Fruit fly (Drosophila melanogaster) whole organism, embryonic: Measurements from ENCODE around the gene Srp9.

Experiments used
- B-H1 ChIP-seq: fragments of 200-800 bp; sonication (Bioruptor generic); IDR thresholded peaks from 3 replicates; pipeline ENCODE4 v1.3.6; 2022; ENCODE audit warnings: missing biosample characterization, missing genetic modification characterization
- CG1024 ChIP-seq: fragments of 200-800 bp; sonication (Bioruptor generic); IDR thresholded peaks from 2 replicates; pipeline ENCODE4 v1.3.6; 2022; ENCODE audit warnings: missing biosample characterization, missing genetic modification characterization
- CG10543 ChIP-seq: fragments of 200-800 bp; sonication (Bioruptor generic); optimal IDR thresholded peaks from 3 replicates; lab custom pipeline; 2017; ENCODE audit warnings: missing biosample characterization, mild to moderate bottlenecking, missing genetic modification characterization, moderate library complexity
- CG10565 ChIP-seq: fragments of 200-800 bp; sonication (Bioruptor generic); optimal IDR thresholded peaks from 3 replicates; lab custom pipeline; 2016; ENCODE audit warnings: missing biosample characterization, mild to moderate bottlenecking, missing genetic modification characterization
- CG11093 ChIP-seq: fragments of 200-800 bp; sonication (Bioruptor generic); IDR thresholded peaks from 3 replicates; pipeline ENCODE4 v1.3.6; 2022; ENCODE audit warnings: missing biosample characterization, missing genetic modification characterization
- CG12236 ChIP-seq: fragments of 200-800 bp; sonication (Bioruptor generic); optimal IDR thresholded peaks from 2 replicates; lab custom pipeline; 2016; ENCODE audit warnings: missing biosample characterization, missing genetic modification characterization
- CG13624 ChIP-seq: fragments of 200-800 bp; sonication (Bioruptor generic); optimal IDR thresholded peaks from 2 replicates; lab custom pipeline; 2016; ENCODE audit warnings: missing biosample characterization, missing genetic modification characterization
- CG13775 ChIP-seq: fragments of 200-800 bp; sonication (Bioruptor generic); optimal IDR thresholded peaks from 3 replicates; lab custom pipeline; 2017; ENCODE audit warnings: missing biosample characterization, mild to moderate bottlenecking, missing genetic modification characterization
- CG13894 ChIP-seq: fragments of 200-800 bp; sonication (Bioruptor generic); optimal IDR thresholded peaks from 3 replicates; lab custom pipeline; 2018; ENCODE audit warnings: missing biosample characterization, mild to moderate bottlenecking, missing genetic modification characterization, moderate library complexity
- CG14710 ChIP-seq: fragments of 200-800 bp; sonication (Bioruptor generic); optimal IDR thresholded peaks from 3 replicates; lab custom pipeline; 2019; ENCODE audit warnings: missing biosample characterization, mild to moderate bottlenecking, missing genetic modification characterization, moderate library complexity
- CG17568 ChIP-seq: fragments of 200-800 bp; sonication (Bioruptor generic); optimal IDR thresholded peaks from 2 replicates; lab custom pipeline; 2018; ENCODE audit warnings: missing biosample characterization, mild to moderate bottlenecking, missing genetic modification characterization, moderate library complexity
- CG1792 ChIP-seq: fragments of 200-800 bp; sonication (Bioruptor generic); optimal IDR thresholded peaks from 2 replicates; lab custom pipeline; 2016; ENCODE audit warnings: missing biosample characterization, missing genetic modification characterization
- CG2116 ChIP-seq: fragments of 200-800 bp; sonication (Bioruptor generic); optimal IDR thresholded peaks from 3 replicates; lab custom pipeline; 2018; ENCODE audit warnings: missing biosample characterization, mild to moderate bottlenecking, missing genetic modification characterization
- CG2202 ChIP-seq: fragments of 200-800 bp; sonication (Bioruptor generic); optimal IDR thresholded peaks from 2 replicates; lab custom pipeline; 2018; ENCODE audit warnings: missing biosample characterization, mild to moderate bottlenecking, missing genetic modification characterization
- CG6175 ChIP-seq: fragments of 200-800 bp; sonication (Bioruptor generic); IDR thresholded peaks from 3 replicates; pipeline ENCODE4 v1.3.6; 2022; ENCODE audit warnings: missing biosample characterization, missing genetic modification characterization
- CG7271 ChIP-seq: fragments of 200-800 bp; sonication (Bioruptor generic); optimal IDR thresholded peaks from 2 replicates; lab custom pipeline; 2018; ENCODE audit warnings: missing biosample characterization, mild to moderate bottlenecking, missing genetic modification characterization, moderate library complexity
- CG7987 ChIP-seq: fragments of 200-800 bp; sonication (Bioruptor generic); optimal IDR thresholded peaks from 2 replicates; lab custom pipeline; 2018; ENCODE audit warnings: missing biosample characterization, mild to moderate bottlenecking, missing genetic modification characterization, moderate library complexity
- CG8089 ChIP-seq: fragments of 200-800 bp; sonication (Bioruptor generic); optimal IDR thresholded peaks from 3 replicates; lab custom pipeline; 2016; ENCODE audit warnings: missing biosample characterization, missing genetic modification characterization
- CG8478 ChIP-seq: fragments of >200 bp; optimal IDR thresholded peaks from 2 replicates; lab custom pipeline; 2018
- Dad ChIP-seq: fragments of 200-800 bp; sonication (Bioruptor generic); optimal IDR thresholded peaks from 3 replicates; lab custom pipeline; 2016; ENCODE audit warnings: missing biosample characterization, missing genetic modification characterization
- Drgx ChIP-seq: fragments of 200-800 bp; sonication (Bioruptor generic); IDR thresholded peaks from 2 replicates; pipeline ENCODE4 v1.3.6; 2022; ENCODE audit warnings: missing biosample characterization, missing genetic modification characterization
- NC2α ChIP-seq: fragments of 200-800 bp; sonication (Bioruptor generic); optimal IDR thresholded peaks from 2 replicates; lab custom pipeline; 2016; ENCODE audit warnings: missing biosample characterization, missing genetic modification characterization
- Neu2 ChIP-seq: fragments of 200-800 bp; sonication (Bioruptor generic); optimal IDR thresholded peaks from 3 replicates; lab custom pipeline; 2016; ENCODE audit warnings: missing biosample characterization, missing genetic modification characterization, borderline replicate concordance
- Oli ChIP-seq: fragments of 200-800 bp; sonication (Bioruptor generic); optimal IDR thresholded peaks from 2 replicates; lab custom pipeline; 2018; ENCODE audit warnings: missing biosample characterization, mild to moderate bottlenecking, missing genetic modification characterization, moderate library complexity
- Optix ChIP-seq: fragments of 200-800 bp; sonication (Bioruptor generic); IDR thresholded peaks from 3 replicates; pipeline ENCODE4 v1.3.6; 2022; ENCODE audit warnings: missing biosample characterization, missing genetic modification characterization
- Ptx1 ChIP-seq: fragments of 200-800 bp; sonication (Bioruptor generic); IDR thresholded peaks from 2 replicates; pipeline ENCODE4 v1.3.6; 2022; ENCODE audit warnings: missing biosample characterization, missing genetic modification characterization
- Sry-δ ChIP-seq: fragments of 200-800 bp; sonication (Bioruptor generic); optimal IDR thresholded peaks from 2 replicates; lab custom pipeline; 2016; ENCODE audit warnings: missing biosample characterization, missing genetic modification characterization
- Tbp ChIP-seq: fragments of >200 bp; optimal IDR thresholded peaks from 2 replicates; lab custom pipeline; 2018; ENCODE audit warnings: missing biosample characterization, missing genetic modification characterization
- Vsx1 ChIP-seq: fragments of 200-800 bp; sonication (Bioruptor generic); optimal IDR thresholded peaks from 2 replicates; lab custom pipeline; 2017; ENCODE audit warnings: missing biosample characterization, mild to moderate bottlenecking, missing genetic modification characterization, missing genetic modification reagents
- Xrp1 ChIP-seq: fragments of 200-800 bp; sonication (Bioruptor generic); IDR thresholded peaks from 2 replicates; pipeline ENCODE4 v1.3.6; 2022; ENCODE audit warnings: missing biosample characterization, missing genetic modification characterization
- ato ChIP-seq: fragments of 200-800 bp; sonication (Bioruptor generic); IDR thresholded peaks from 2 replicates; pipeline ENCODE4 v1.3.6; 2022; ENCODE audit warnings: missing biosample characterization, missing genetic modification characterization; ENCODE audit not compliant: partially characterized antibody
- br ChIP-seq: fragments of >200 bp; optimal IDR thresholded peaks from 2 replicates; lab custom pipeline; 2017
- croc ChIP-seq: fragments of 200-800 bp; sonication (Bioruptor generic); conservative IDR thresholded peaks from 3 replicates; pipeline ENCODE4 v1.3.6; 2022; ENCODE audit warnings: missing biosample characterization, missing genetic modification characterization
- crol ChIP-seq: fragments of 200-800 bp; sonication (Bioruptor generic); IDR thresholded peaks from 2 replicates; pipeline ENCODE4 v1.3.6; 2022; ENCODE audit warnings: missing biosample characterization, missing genetic modification characterization
- cwo ChIP-seq: fragments of 200-800 bp; sonication (Bioruptor generic); optimal IDR thresholded peaks from 3 replicates; lab custom pipeline; 2017; ENCODE audit warnings: missing biosample characterization, missing genetic modification characterization, mild to moderate bottlenecking, moderate library complexity, missing genetic modification reagents
- gce ChIP-seq: fragments of 200-800 bp; sonication (Bioruptor generic); IDR thresholded peaks from 3 replicates; pipeline ENCODE4 v1.3.6; 2022; ENCODE audit warnings: missing biosample characterization, missing genetic modification characterization
- grau ChIP-seq: fragments of 200-800 bp; optimal IDR thresholded peaks from 3 replicates; lab custom pipeline; 2019; ENCODE audit warnings: missing biosample characterization, mild to moderate bottlenecking, missing genetic modification characterization, moderate library complexity
- inv ChIP-seq: fragments of 200-800 bp; sonication (Bioruptor generic); IDR thresholded peaks from 2 replicates; pipeline ENCODE4 v1.3.6; 2022; ENCODE audit warnings: missing biosample characterization, missing genetic modification characterization; ENCODE audit not compliant: partially characterized antibody
- nau ChIP-seq: fragments of 200-800 bp; sonication (Bioruptor generic); optimal IDR thresholded peaks from 3 replicates; lab custom pipeline; 2017; ENCODE audit warnings: missing biosample characterization, mild to moderate bottlenecking, missing genetic modification characterization, missing genetic modification reagents
- nom ChIP-seq: fragments of 200-800 bp; sonication (Bioruptor generic); optimal IDR thresholded peaks from 2 replicates; lab custom pipeline; 2017; ENCODE audit warnings: missing biosample characterization, missing genetic modification characterization, mild to moderate bottlenecking, moderate library complexity, missing genetic modification reagents
- oc ChIP-seq: fragments of 200-800 bp; sonication (Bioruptor generic); optimal IDR thresholded peaks from 2 replicates; lab custom pipeline; 2018; ENCODE audit warnings: missing biosample characterization, mild to moderate bottlenecking, missing genetic modification characterization, moderate library complexity
- peb ChIP-seq: fragments of 200-800 bp; sonication (Bioruptor generic); IDR thresholded peaks from 2 replicates; pipeline ENCODE4 v1.3.6; 2022; ENCODE audit warnings: missing biosample characterization, missing genetic modification characterization
- phol ChIP-seq: fragments of 200-800 bp; sonication (Bioruptor generic); optimal IDR thresholded peaks from 3 replicates; lab custom pipeline; 2018; ENCODE audit warnings: missing biosample characterization, mild to moderate bottlenecking, missing genetic modification characterization, moderate library complexity
- prd ChIP-seq, 3 experiments: fragments of >200 bp in 2 of 3; fragments of 200-800 bp in 1 of 3; sonication (Bioruptor generic) in 1 of 3; optimal IDR thresholded peaks in 2 of 3; IDR thresholded peaks in 1 of 3; 2 replicates in 2 of 3; 3 replicates in 1 of 3; pipeline versions ENCODE4 v1.3.6 to Lab custom; 2017 to 2022; ENCODE audit warnings: missing biosample characterization in 1 of 3, missing genetic modification characterization in 1 of 3
- schlank ChIP-seq: fragments of 200-800 bp; sonication (Bioruptor generic); optimal IDR thresholded peaks from 2 replicates; lab custom pipeline; 2018; ENCODE audit warnings: missing biosample characterization, mild to moderate bottlenecking, missing genetic modification characterization
- sd ChIP-seq: fragments of 200-800 bp; sonication (Bioruptor generic); optimal IDR thresholded peaks from 3 replicates; lab custom pipeline; 2018; ENCODE audit warnings: missing biosample characterization, mild to moderate bottlenecking, missing genetic modification characterization, moderate library complexity
- sob ChIP-seq: fragments of 200-800 bp; sonication (Bioruptor generic); IDR thresholded peaks from 2 replicates; pipeline ENCODE4 v1.3.6; 2022; ENCODE audit warnings: missing biosample characterization, missing genetic modification characterization
- tgo ChIP-seq: fragments of 200-800 bp; sonication (Bioruptor generic); IDR thresholded peaks from 3 replicates; pipeline ENCODE4 v1.3.6; 2022; ENCODE audit warnings: missing biosample characterization, missing genetic modification characterization
- twi ChIP-seq: fragments of 200-800 bp; optimal IDR thresholded peaks from 2 replicates; lab custom pipeline; 2019; ENCODE audit warnings: missing biosample characterization, mild to moderate bottlenecking, missing genetic modification characterization, moderate library complexity
- unc-4 ChIP-seq: fragments of 200-800 bp; sonication (Bioruptor generic); IDR thresholded peaks from 2 replicates; pipeline ENCODE4 v1.3.6; 2022; ENCODE audit warnings: missing biosample characterization, missing genetic modification characterization; ENCODE audit not compliant: partially characterized antibody

The Srp9 gene

DNA sequence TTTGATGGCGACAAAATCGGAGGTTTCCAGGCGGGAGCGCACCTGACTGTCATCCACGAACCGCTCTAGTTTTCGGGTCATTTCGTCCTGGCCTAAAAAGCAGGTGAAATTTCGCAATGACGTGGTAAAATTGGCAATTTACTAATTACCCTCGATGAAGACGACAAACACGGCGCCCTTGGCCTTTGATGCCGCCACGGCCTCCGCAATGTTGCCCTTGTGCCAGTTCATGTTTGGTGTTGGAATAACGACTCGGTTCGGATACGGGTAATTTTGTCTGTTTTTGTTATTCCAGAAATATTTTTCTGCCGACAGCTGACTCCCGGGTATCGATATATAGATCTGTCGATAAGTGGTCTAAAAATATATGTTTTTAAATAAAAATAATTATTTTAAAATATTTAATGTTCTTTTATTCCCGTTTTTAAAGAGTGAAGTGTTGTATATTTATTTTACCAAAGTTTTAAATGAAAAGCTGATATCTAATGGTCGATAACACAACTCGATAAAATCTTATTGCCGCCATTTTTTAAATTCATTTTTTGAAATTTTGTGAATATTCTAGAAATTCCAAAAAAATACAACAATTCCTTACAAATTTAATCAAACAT is 38.6 kb downstream of the Srp9 start, which contains the start of gene CG8042 (continued):
- TF ChIP-seq CG6175 (GFP tag; lab: Robert Waterston, UW) (no peak), CG13894 (no peak), CG11093 (no peak), NC2α (GFP tag; lab: Kevin White, UChicago) (no peak), CG2116 (peak; percentile 71), CG7271 (no peak), br (lab: Kevin White, UChicago) (no peak), Drgx (GFP tag; lab: Robert Waterston, UW) (no peak), Neu2 (GFP tag; lab: Kevin White, UChicago) (no peak), CG13624 (GFP tag; lab: Kevin White, UChicago) (no peak), Tbp (GFP tag; lab: Kevin White, UChicago) (no peak), nom (GFP tag; lab: Kevin White, UChicago) (no peak), ato (GFP tag; lab: Robert Waterston, UW) (0 out of 2 replicates have a peak, but pooled peaks have one; percentile 10), sd (tag; lab: Kevin White, UChicago) (no peak), Oli (tag; lab: Kevin White, UChicago) (no peak), CG10565 (GFP tag; lab: Kevin White, UChicago) (no peak), CG17568 (GFP tag; lab: Kevin White, UChicago) (no peak), CG1024 (GFP tag; lab: Robert Waterston, UW) (no peak), Ptx1 (GFP tag; lab: Robert Waterston, UW) (no peak), oc (no peak), gce (no peak), Optix (GFP tag; lab: Robert Waterston, UW) (no peak), inv (GFP tag; lab: Robert Waterston, UW) (no peak), CG8478 (lab: Kevin White, UChicago) (no peak), B-H1 (no peak), CG10543 (GFP tag; lab: Kevin White, UChicago) (no peak), sob (no peak; the same call in 1 of the 2 replicates), phol (tag; lab: Kevin White, UChicago) (peak; percentile 53), twi (tag; lab: Kevin White, UChicago) (no peak), Dad (GFP tag; lab: Kevin White, UChicago) (no peak), Xrp1 (GFP tag; lab: Robert Waterston, UW) (no peak), CG2202 (no peak), CG12236 (GFP tag; lab: Kevin White, UChicago) (no peak), CG13775 (GFP tag; lab: Kevin White, UChicago) (no peak), crol (GFP tag; lab: Robert Waterston, UW) (no peak), nau (GFP tag; lab: Kevin White, UChicago) (no peak), grau (tag; lab: Kevin White, UChicago) (no peak), unc-4 (GFP tag; lab: Robert Waterston, UW) (peak; percentile 69), prd (optimal IDR thresholded peaks at IDR 0.05; lab: Kevin White, UChicago) (no peak), prd (GFP tag; IDR thresholded peaks at IDR 0.05; lab: Robert Waterston, UW) (no peak), tgo (GFP tag; lab: Robert Waterston, UW) (no peak), schlank (tag; lab: Kevin White, UChicago) (no peak), cwo (no peak), CG1792 (no peak), CG8089 (GFP tag; lab: Kevin White, UChicago) (no peak), peb (no peak), Vsx1 (GFP tag; lab: Kevin White, UChicago) (no peak), Sry-δ (GFP tag; lab: Kevin White, UChicago) (peak; percentile 5), CG14710 (tag; lab: Kevin White, UChicago) (peak; percentile 20), CG7987 (GFP tag; lab: Kevin White, UChicago) (no peak), croc (no peak)
